Comparison of ENCODE assay signal across 5 fruit fly cellular contexts in genomic region chr3L:11325671-11326306, dm6.
TF ChIP-seq lines count a peak whose summit lies in the region.

No protein-coding gene starts in this region.

- peak; percentile 29 for TF ChIP-seq CTCF in whole organism, embryonic (GFP tag; optimal IDR thresholded peaks at IDR 0.05; lab: Kevin White, UChicago)

TF ChIP-seq in whole organism, adult, 20 proteins besides CTCF, POLR2A, EP300 and RAD21 (continues in another document):
- TF ChIP-seq CG11617 (GFP tag; optimal IDR thresholded peaks at IDR 0.05; lab: Kevin White, UChicago) (peak; percentile 44), CG33017 (tag; optimal IDR thresholded peaks at IDR 0.05; lab: Kevin White, UChicago) (no peak), CG1620 (GFP tag; optimal IDR thresholded peaks at IDR 0.05; lab: Kevin White, UChicago) (peak; percentile 60), Clk (GFP tag; optimal IDR thresholded peaks at IDR 0.05; lab: Kevin White, UChicago) (no peak), CG12768 (GFP tag; optimal IDR thresholded peaks at IDR 0.05; lab: Kevin White, UChicago) (no peak), ovo (GFP tag; optimal IDR thresholded peaks at IDR 0.05; lab: Kevin White, UChicago) (no peak), cnc (optimal IDR thresholded peaks at IDR 0.05; lab: Kevin White, UChicago) (no peak), CG7045 (GFP tag; optimal IDR thresholded peaks at IDR 0.05; lab: Kevin White, UChicago) (peak; percentile 52), tj (GFP tag; optimal IDR thresholded peaks at IDR 0.05; lab: Kevin White, UChicago) (peak; percentile 79), Hr96 (GFP tag; optimal IDR thresholded peaks at IDR 0.05; lab: Kevin White, UChicago) (peak; percentile 59), toe (GFP tag; optimal IDR thresholded peaks at IDR 0.05; lab: Kevin White, UChicago) (peak; percentile 22), pad (GFP tag; optimal IDR thresholded peaks at IDR 0.05; lab: Kevin White, UChicago) (peak; percentile 3), CG5204 (GFP tag; optimal IDR thresholded peaks at IDR 0.05; lab: Kevin White, UChicago) (peak; percentile 42), bab1 (GFP tag; optimal IDR thresholded peaks at IDR 0.05; lab: Kevin White, UChicago) (peak; percentile 72), kay (GFP tag; lab: Kevin White, UChicago; ENCODE audit: borderline replicate concordance) (no peak), Crg-1 (GFP tag; optimal IDR thresholded peaks at IDR 0.05; lab: Kevin White, UChicago) (peak; percentile 41), CG14711 (tag; optimal IDR thresholded peaks at IDR 0.05; lab: Kevin White, UChicago) (peak; percentile 32), CG7101 (tag; optimal IDR thresholded peaks at IDR 0.05; lab: Kevin White, UChicago) (peak; percentile 57)

TF ChIP-seq in whole organism, embryonic, 481 proteins besides CTCF, POLR2A, EP300 and RAD21 (continues in another document):
- peak; percentile 51 for TF ChIP-seq CG15011 (GFP tag; optimal IDR thresholded peaks at IDR 0.05; lab: Kevin White, UChicago)
- no peak for TF ChIP-seq fd102C (GFP tag; optimal IDR thresholded peaks at IDR 0.05; lab: Kevin White, UChicago)
- TF ChIP-seq Gug (GFP tag; IDR thresholded peaks at IDR 0.05; lab: Robert Waterston, UW): peak; percentile 74; the same call in 3 of the 4 replicates
- peak; percentile 76 for TF ChIP-seq CG17361 (GFP tag; IDR thresholded peaks at IDR 0.05; lab: Robert Waterston, UW)
- TF ChIP-seq Dfd (GFP tag; optimal IDR thresholded peaks at IDR 0.05; lab: Kevin White, UChicago): no peak
- peak; percentile 47; the same call in 1 of the 2 replicates for TF ChIP-seq al (GFP tag; IDR thresholded peaks at IDR 0.05; lab: Robert Waterston, UW)
- no peak for TF ChIP-seq schlank (tag; optimal IDR thresholded peaks at IDR 0.05; lab: Kevin White, UChicago)
- peak; percentile 40; the same call in 1 of the 2 replicates for TF ChIP-seq E2f2 (GFP tag; IDR thresholded peaks at IDR 0.05; lab: Robert Waterston, UW)
- no peak for TF ChIP-seq tna (GFP tag; IDR thresholded peaks at IDR 0.05; lab: Robert Waterston, UW; ENCODE audit: partially characterized antibody)
- TF ChIP-seq Adf1 (GFP tag; IDR thresholded peaks at IDR 0.05; lab: Robert Waterston, UW): no peak
- peak; percentile 33 for TF ChIP-seq Ets97D (GFP tag; optimal IDR thresholded peaks at IDR 0.05; lab: Kevin White, UChicago)
- peak; percentile 60 for TF ChIP-seq btn (GFP tag; optimal IDR thresholded peaks at IDR 0.05; lab: Kevin White, UChicago)
- TF ChIP-seq CG14667 (GFP tag; IDR thresholded peaks at IDR 0.05; lab: Robert Waterston, UW): peak; percentile 44; the same call in 1 of the 2 replicates
- TF ChIP-seq unc-4 (GFP tag; IDR thresholded peaks at IDR 0.05; lab: Robert Waterston, UW; ENCODE audit: partially characterized antibody): no peak
- TF ChIP-seq psq (GFP tag; optimal IDR thresholded peaks at IDR 0.05; lab: Kevin White, UChicago): no peak
- TF ChIP-seq CG2116 (GFP tag; optimal IDR thresholded peaks at IDR 0.05; lab: Kevin White, UChicago): peak; percentile 29
- no peak for TF ChIP-seq CG4328 (GFP tag; optimal IDR thresholded peaks at IDR 0.05; lab: Kevin White, UChicago)
- TF ChIP-seq Gsc (GFP tag; IDR thresholded peaks at IDR 0.05; lab: Robert Waterston, UW): no peak; the same call in 1 of the 2 replicates

TF ChIP-seq in whole organism, prepupa, 60 proteins besides CTCF, POLR2A, EP300 and RAD21 (continues in another document):
- TF ChIP-seq CG6792 (GFP tag; optimal IDR thresholded peaks at IDR 0.05; lab: Kevin White, UChicago) (peak; percentile 87), CG7368 (GFP tag; optimal IDR thresholded peaks at IDR 0.05; lab: Kevin White, UChicago) (peak; percentile 89), svp (GFP tag; lab: Kevin White, UChicago) (peak; percentile 97), CG6854 (GFP tag; optimal IDR thresholded peaks at IDR 0.05; lab: Kevin White, UChicago) (peak; percentile 84), Hr38 (GFP tag; optimal IDR thresholded peaks at IDR 0.05; lab: Kevin White, UChicago) (peak; percentile 85), CG1621 (tag; optimal IDR thresholded peaks at IDR 0.05; lab: Kevin White, UChicago) (peak; percentile 81), CG9139 (GFP tag; optimal IDR thresholded peaks at IDR 0.05; lab: Kevin White, UChicago) (peak; percentile 86), CG15336 (GFP tag; IDR thresholded peaks at IDR 0.05; lab: Robert Waterston, UW) (peak; percentile 97), CG32006 (GFP tag; optimal IDR thresholded peaks at IDR 0.05; lab: Kevin White, UChicago) (peak; percentile 96), eg (GFP tag; IDR thresholded peaks at IDR 0.05; lab: Robert Waterston, UW) (peak; percentile 97), Met (GFP tag; optimal IDR thresholded peaks at IDR 0.05; lab: Kevin White, UChicago) (peak; percentile 96), Gug (GFP tag; IDR thresholded peaks at IDR 0.05; lab: Robert Waterston, UW) (peak; percentile 93), Eip78C (GFP tag; lab: Kevin White, UChicago) (peak; percentile 98), cyc (GFP tag; optimal IDR thresholded peaks at IDR 0.05; lab: Kevin White, UChicago) (peak; percentile 93), dsx (GFP tag; optimal IDR thresholded peaks at IDR 0.05; lab: Kevin White, UChicago; ENCODE audit: poor library complexity, severe bottlenecking) (peak; percentile 82), fd59A (GFP tag; optimal IDR thresholded peaks at IDR 0.05; lab: Kevin White, UChicago) (peak; percentile 78), CG6808 (GFP tag; optimal IDR thresholded peaks at IDR 0.05; lab: Kevin White, UChicago) (peak; percentile 87), CG3032 (tag; optimal IDR thresholded peaks at IDR 0.05; lab: Kevin White, UChicago) (peak; percentile 89), CG8319 (GFP tag; optimal IDR thresholded peaks at IDR 0.05; lab: Kevin White, UChicago) (peak; percentile 92)

TF ChIP-seq in whole organism, pupa, 21 proteins besides CTCF, POLR2A, EP300 and RAD21:
- TF ChIP-seq CG10348 (GFP tag; IDR thresholded peaks at IDR 0.05; lab: Robert Waterston, UW) (peak; percentile 83), CG34367 (tag; optimal IDR thresholded peaks at IDR 0.05; lab: Kevin White, UChicago) (peak; percentile 82), D1 (tag; optimal IDR thresholded peaks at IDR 0.05; lab: Kevin White, UChicago) (peak; percentile 73), fd96Ca (GFP tag; IDR thresholded peaks at IDR 0.05; lab: Robert Waterston, UW) (peak; percentile 95), CG13204 (GFP tag; optimal IDR thresholded peaks at IDR 0.05; lab: Kevin White, UChicago) (peak; percentile 76), CG8159 (tag; optimal IDR thresholded peaks at IDR 0.05; lab: Kevin White, UChicago) (peak; percentile 94), CG32121 (GFP tag; IDR thresholded peaks at IDR 0.05; lab: Robert Waterston, UW) (peak; percentile 94), Pif1A (GFP tag; optimal IDR thresholded peaks at IDR 0.05; lab: Kevin White, UChicago) (peak; percentile 95), CG14655 (GFP tag; optimal IDR thresholded peaks at IDR 0.05; lab: Kevin White, UChicago) (peak; percentile 93), CG9948 (tag; optimal IDR thresholded peaks at IDR 0.05; lab: Kevin White, UChicago) (peak; percentile 93), CG15710 (tag; optimal IDR thresholded peaks at IDR 0.05; lab: Kevin White, UChicago) (peak; percentile 87), CG17806 (tag; optimal IDR thresholded peaks at IDR 0.05; lab: Kevin White, UChicago) (peak; percentile 91), CG12605 (GFP tag; IDR thresholded peaks at IDR 0.05; lab: Robert Waterston, UW) (peak; percentile 89), Snoo (tag; optimal IDR thresholded peaks at IDR 0.05; lab: Kevin White, UChicago) (peak; percentile 90), rn (GFP tag; IDR thresholded peaks at IDR 0.05; lab: Robert Waterston, UW) (peak; percentile 94), Ets98B (GFP tag; IDR thresholded peaks at IDR 0.05; lab: Robert Waterston, UW) (peak; percentile 95), CG8301 (tag; optimal IDR thresholded peaks at IDR 0.05; lab: Kevin White, UChicago) (peak; percentile 88), CG4496 (GFP tag; IDR thresholded peaks at IDR 0.05; lab: Robert Waterston, UW) (peak; percentile 97), gl (tag; optimal IDR thresholded peaks at IDR 0.05; lab: Kevin White, UChicago) (peak; percentile 76), EcR (GFP tag; optimal IDR thresholded peaks at IDR 0.05; lab: Kevin White, UChicago) (no peak), Pif1B (GFP tag; optimal IDR thresholded peaks at IDR 0.05; lab: Kevin White, UChicago) (peak; percentile 95)

TF ChIP-seq in whole organism, wandering third instar larva, 38 proteins besides CTCF, POLR2A, EP300 and RAD21 (continues in another document):
- peak; percentile 17 for TF ChIP-seq Mio (GFP tag; optimal IDR thresholded peaks at IDR 0.05; lab: Kevin White, UChicago)
- peak; percentile 85 for TF ChIP-seq brk (GFP tag; optimal IDR thresholded peaks at IDR 0.05; lab: Kevin White, UChicago)
- no peak for TF ChIP-seq dl (GFP tag; optimal IDR thresholded peaks at IDR 0.05; lab: Kevin White, UChicago; ENCODE audit: insufficient read depth in 1 of 2, partially characterized antibody in 2 of 2)
- TF ChIP-seq usp (GFP tag; optimal IDR thresholded peaks at IDR 0.05; lab: Kevin White, UChicago): no peak
- TF ChIP-seq Hnf4 (GFP tag; optimal IDR thresholded peaks at IDR 0.05; lab: Kevin White, UChicago): peak; percentile 85
- peak; percentile 82 for TF ChIP-seq woc (GFP tag; optimal IDR thresholded peaks at IDR 0.05; lab: Kevin White, UChicago)
- peak; percentile 82 for TF ChIP-seq tai (GFP tag; optimal IDR thresholded peaks at IDR 0.05; lab: Kevin White, UChicago)
- peak; percentile 20 for TF ChIP-seq GATAd (GFP tag; optimal IDR thresholded peaks at IDR 0.05; lab: Kevin White, UChicago)
- peak; percentile 61 for TF ChIP-seq Jra (GFP tag; optimal IDR thresholded peaks at IDR 0.05; lab: Kevin White, UChicago)
- TF ChIP-seq CG9705 (GFP tag; optimal IDR thresholded peaks at IDR 0.05; lab: Kevin White, UChicago): peak; percentile 22
- peak; percentile 92 for TF ChIP-seq rgr (GFP tag; optimal IDR thresholded peaks at IDR 0.05; lab: Kevin White, UChicago)
- peak; percentile 78 for TF ChIP-seq dmrt93B (GFP tag; optimal IDR thresholded peaks at IDR 0.05; lab: Kevin White, UChicago)
- TF ChIP-seq OdsH (GFP tag; optimal IDR thresholded peaks at IDR 0.05; lab: Kevin White, UChicago): peak; percentile 89
- peak; percentile 75 for TF ChIP-seq Hr83 (GFP tag; optimal IDR thresholded peaks at IDR 0.05; lab: Kevin White, UChicago; ENCODE audit: poor library complexity, severe bottlenecking)
- TF ChIP-seq dsf (GFP tag; optimal IDR thresholded peaks at IDR 0.05; lab: Kevin White, UChicago; ENCODE audit: borderline replicate concordance): peak; percentile 49
- TF ChIP-seq N (GFP tag; optimal IDR thresholded peaks at IDR 0.05; lab: Kevin White, UChicago): no peak
- TF ChIP-seq sage (GFP tag; optimal IDR thresholded peaks at IDR 0.05; lab: Kevin White, UChicago): peak; percentile 89
- peak; percentile 75 for TF ChIP-seq CG32264 (GFP tag; optimal IDR thresholded peaks at IDR 0.05; lab: Kevin White, UChicago)
- no peak for TF ChIP-seq Abd-B (GFP tag; optimal IDR thresholded peaks at IDR 0.05; lab: Kevin White, UChicago)
- no peak for TF ChIP-seq Dfd (GFP tag; optimal IDR thresholded peaks at IDR 0.05; lab: Kevin White, UChicago)
- peak; percentile 93 for TF ChIP-seq h (GFP tag; optimal IDR thresholded peaks at IDR 0.05; lab: Kevin White, UChicago)
- peak; percentile 83 to 89 for TF ChIP-seq foxo (GFP tag; optimal IDR thresholded peaks at IDR 0.05; lab: Kevin White, UChicago)
- TF ChIP-seq sv (GFP tag; optimal IDR thresholded peaks at IDR 0.05; lab: Kevin White, UChicago): peak; percentile 76
